Fruit fly (Drosophila melanogaster): Measurements from ENCODE around the gene CG7276.

DNA sequence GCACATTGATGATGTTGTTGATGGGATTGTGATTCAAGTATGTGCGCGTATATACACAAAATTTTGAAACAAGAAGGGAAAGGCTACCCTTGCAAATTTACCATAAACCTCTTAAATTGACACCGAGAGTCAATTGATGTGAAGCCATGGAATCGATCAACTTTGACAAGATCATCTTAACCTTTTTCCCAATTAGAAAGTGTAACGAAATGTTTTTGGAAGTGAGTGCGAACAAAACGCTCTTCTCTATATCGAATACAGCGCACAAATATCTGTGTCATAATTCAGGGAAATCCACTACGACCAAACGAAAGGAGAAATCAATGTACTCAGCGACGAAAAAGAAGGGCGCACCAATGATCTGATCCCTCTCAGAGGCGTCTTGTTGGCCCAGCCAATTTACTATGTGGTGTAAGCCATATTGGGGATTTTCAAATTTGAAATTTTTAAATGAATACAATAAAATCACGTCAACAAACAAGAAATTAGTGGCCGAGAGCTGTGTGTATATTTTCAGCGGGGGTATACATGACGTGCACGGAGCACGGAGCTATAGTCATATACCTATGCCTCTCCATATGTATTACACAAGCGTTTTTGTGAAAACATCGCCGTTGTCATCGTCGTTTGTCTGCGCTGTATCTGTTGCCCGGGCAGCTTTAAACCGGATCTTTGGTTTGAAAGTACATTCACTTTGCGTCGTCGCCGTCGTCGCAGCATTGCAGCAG is 35.6 kb downstream of the CG7276 start:
- TF ChIP-seq psq (GFP tag; optimal IDR thresholded peaks at IDR 0.05) (peak; percentile 74), Jra (GFP tag; optimal IDR thresholded peaks at IDR 0.05) (peak; percentile 62), foxo (GFP tag; optimal IDR thresholded peaks at IDR 0.05) (peak; percentile 59 to 92), Dif (GFP tag; optimal IDR thresholded peaks at IDR 0.05; ENCODE audit: partially characterized antibody) (peak; percentile 1), h (GFP tag; optimal IDR thresholded peaks at IDR 0.05) (peak; percentile 93), fru (GFP tag; optimal IDR thresholded peaks at IDR 0.05) (peak; percentile 92), Hr78 (GFP tag; optimal IDR thresholded peaks at IDR 0.05) (no peak), HLH106 (tag; optimal IDR thresholded peaks at IDR 0.05) (peak; percentile 89), OdsH (GFP tag; optimal IDR thresholded peaks at IDR 0.05) (peak; percentile 92)

Data from whole organism, wandering third instar larva.